Worm (Caenorhabditis elegans) whole organism, L2 larva: Measurements from ENCODE around the gene taf-10.

Source experiments
- C34F6.9 ChIP-seq: fragments of 150-350 bp; optimal IDR thresholded peaks from 2 replicates; lab custom pipeline; 2014; ENCODE audit warnings: missing biosample characterization, missing genetic modification characterization
- F13H6.1 ChIP-seq: sonication (generic microtip); optimal IDR thresholded peaks from 2 replicates; lab custom pipeline; 2016; ENCODE audit warnings: missing genetic modification characterization, missing compliant biosample characterization
- R02D3.7 ChIP-seq: fragments of 150-350 bp; optimal IDR thresholded peaks from 2 replicates; lab custom pipeline; 2014; ENCODE audit warnings: missing biosample characterization, missing genetic modification characterization
- Y55F3AM.14 ChIP-seq: fragments of 200-800 bp; sonication (Bioruptor generic); optimal IDR thresholded peaks from 2 replicates; lab custom pipeline; 2018; ENCODE audit warnings: mild to moderate bottlenecking, missing genetic modification characterization, missing compliant biosample characterization
- ZK546.5 ChIP-seq: sonication (generic microtip); optimal IDR thresholded peaks from 2 replicates; lab custom pipeline; 2017; ENCODE audit warnings: missing biosample characterization, missing genetic modification characterization
- alr-1 ChIP-seq: fragments of 150-350 bp; optimal IDR thresholded peaks from 2 replicates; lab custom pipeline; 2014; ENCODE audit warnings: missing biosample characterization, missing genetic modification characterization
- aly-2 ChIP-seq: fragments of 150-350 bp; optimal IDR thresholded peaks from 2 replicates; lab custom pipeline; 2014; ENCODE audit warnings: missing biosample characterization, missing genetic modification characterization
- ama-1 ChIP-seq: fragments of 150-350 bp; optimal IDR thresholded peaks from 2 replicates; lab custom pipeline; 2018; ENCODE audit warnings: inconsistent platforms
- blmp-1 ChIP-seq: sonication (generic microtip); optimal IDR thresholded peaks from 2 replicates; lab custom pipeline; 2017; ENCODE audit warnings: missing genetic modification characterization, mild to moderate bottlenecking, missing compliant biosample characterization, antibody characterized with exemption, moderate library complexity; ENCODE audit not compliant: insufficient read depth
- ceh-16 ChIP-seq: fragments of 150-350 bp; optimal IDR thresholded peaks from 2 replicates; lab custom pipeline; 2014; ENCODE audit warnings: missing biosample characterization, missing genetic modification characterization
- ceh-82 ChIP-seq: fragments of 150-350 bp; optimal IDR thresholded peaks from 2 replicates; lab custom pipeline; 2014; ENCODE audit warnings: missing biosample characterization, missing genetic modification characterization
- crh-2 ChIP-seq: sonication (generic microtip); optimal IDR thresholded peaks from 2 replicates; lab custom pipeline; 2017; ENCODE audit warnings: missing biosample characterization, missing genetic modification characterization
- egl-27 ChIP-seq: sonication (generic microtip); optimal IDR thresholded peaks from 3 replicates; lab custom pipeline; 2017; ENCODE audit warnings: missing biosample characterization, missing genetic modification reagents, missing genetic modification characterization
- elt-1 ChIP-seq: fragments of 150-350 bp; optimal IDR thresholded peaks from 2 replicates; lab custom pipeline; 2014; ENCODE audit warnings: missing biosample characterization, missing genetic modification characterization
- elt-3 ChIP-seq: sonication (generic microtip); optimal IDR thresholded peaks from 2 replicates; lab custom pipeline; 2017; ENCODE audit warnings: missing biosample characterization, missing genetic modification characterization
- fos-1 ChIP-seq: fragments of 150-350 bp; optimal IDR thresholded peaks from 2 replicates; lab custom pipeline; 2014; ENCODE audit warnings: missing biosample characterization, missing genetic modification characterization
- gmeb-1 ChIP-seq: fragments of 150-350 bp; optimal IDR thresholded peaks from 2 replicates; lab custom pipeline; 2014; ENCODE audit warnings: missing biosample characterization, missing genetic modification characterization
- lsy-2 ChIP-seq, 2 experiments: fragments of 150-350 bp in 1 of 2; sonication (generic microtip) in 1 of 2; optimal IDR thresholded peaks; 2 replicates each; lab custom pipeline; 2014 to 2017; ENCODE audit warnings: missing biosample characterization in 2 of 2, missing genetic modification characterization in 2 of 2
- mbf-1 ChIP-seq: sonication (generic microtip); optimal IDR thresholded peaks from 2 replicates; lab custom pipeline; 2017; ENCODE audit warnings: missing biosample characterization, missing genetic modification characterization
- mdl-1 ChIP-seq, 2 experiments: fragments of 150-350 bp in 1 of 2; sonication (generic microtip) in 1 of 2; optimal IDR thresholded peaks; 2 replicates each; lab custom pipeline; 2017; ENCODE audit warnings: missing biosample characterization in 2 of 2, missing genetic modification characterization in 2 of 2
- nhr-10 ChIP-seq: sonication (generic microtip); optimal IDR thresholded peaks from 2 replicates; lab custom pipeline; 2017; ENCODE audit warnings: missing biosample characterization, missing genetic modification characterization
- nhr-11 ChIP-seq: fragments of 150-350 bp; optimal IDR thresholded peaks from 2 replicates; lab custom pipeline; 2014; ENCODE audit warnings: missing biosample characterization, missing genetic modification characterization
- nhr-12 ChIP-seq: fragments of 150-350 bp; optimal IDR thresholded peaks from 2 replicates; lab custom pipeline; 2014; ENCODE audit warnings: missing biosample characterization, missing genetic modification characterization
- nhr-21 ChIP-seq: fragments of 150-350 bp; optimal IDR thresholded peaks from 2 replicates; lab custom pipeline; 2014; ENCODE audit warnings: missing biosample characterization, missing genetic modification characterization
- nhr-25 ChIP-seq: fragments of 150-350 bp; sonication (generic microtip); optimal IDR thresholded peaks from 3 replicates; lab custom pipeline; 2014; ENCODE audit warnings: missing biosample characterization, missing genetic modification characterization
- peb-1 ChIP-seq: fragments of 150-350 bp; optimal IDR thresholded peaks from 2 replicates; lab custom pipeline; 2014; ENCODE audit warnings: missing biosample characterization, missing genetic modification characterization
- sem-4 ChIP-seq: fragments of 150-350 bp; optimal IDR thresholded peaks from 2 replicates; lab custom pipeline; 2014; ENCODE audit warnings: missing biosample characterization, missing genetic modification reagents, missing genetic modification characterization
- skn-1 ChIP-seq: sonication (generic microtip); optimal IDR thresholded peaks from 2 replicates; lab custom pipeline; 2017; ENCODE audit warnings: missing biosample characterization, missing genetic modification characterization
- sma-3 ChIP-seq: sonication (generic microtip); optimal IDR thresholded peaks from 2 replicates; lab custom pipeline; 2016; ENCODE audit warnings: missing genetic modification reagents, missing genetic modification characterization, missing compliant biosample characterization
- sma-9 ChIP-seq, 2 experiments: fragments of 150-350 bp in 1 of 2; sonication (generic microtip) in 1 of 2; optimal IDR thresholded peaks; 2 replicates each; lab custom pipeline; 2014 to 2016; ENCODE audit warnings: missing genetic modification characterization in 2 of 2, mild to moderate bottlenecking in 1 of 2, missing biosample characterization in 1 of 2, missing compliant biosample characterization in 1 of 2, missing genetic modification reagents in 1 of 2, moderate library complexity in 1 of 2
- unc-39 ChIP-seq: fragments of 150-350 bp; optimal IDR thresholded peaks from 2 replicates; lab custom pipeline; 2014; ENCODE audit warnings: missing biosample characterization, missing genetic modification characterization
- unc-55 ChIP-seq: fragments of 150-350 bp; sonication (generic microtip); optimal IDR thresholded peaks from 3 replicates; lab custom pipeline; 2014; ENCODE audit warnings: missing biosample characterization, missing genetic modification reagents, missing genetic modification characterization
- unc-62 ChIP-seq: fragments of 150-350 bp; optimal IDR thresholded peaks from 2 replicates; lab custom pipeline; 2014; ENCODE audit warnings: missing biosample characterization, missing genetic modification reagents, missing genetic modification characterization
- zag-1 ChIP-seq: fragments of 150-350 bp; optimal IDR thresholded peaks from 2 replicates; lab custom pipeline; 2014; ENCODE audit warnings: missing biosample characterization, missing genetic modification characterization
- ztf-11 ChIP-seq: sonication (generic microtip); optimal IDR thresholded peaks from 2 replicates; lab custom pipeline; 2017; ENCODE audit warnings: missing biosample characterization, missing genetic modification characterization
- ztf-4 ChIP-seq: fragments of 150-350 bp; optimal IDR thresholded peaks from 2 replicates; lab custom pipeline; 2014; ENCODE audit warnings: missing biosample characterization, missing genetic modification characterization

Gene taf-10

ce11 chrV:4647279-4647819 lies 39.6 kb upstream of the taf-10 start:
- TF ChIP-seq fos-1 (tag; lab: Kevin White, UChicago): no peak
- TF ChIP-seq R02D3.7: no peak
- TF ChIP-seq egl-27 (tag; lab: Kevin White, UChicago): no peak
- no peak for TF ChIP-seq skn-1 (tag; lab: Kevin White, UChicago)
- TF ChIP-seq Y55F3AM.14 (GFP tag; lab: Kevin White, UChicago): peak; percentile 47
- peak; percentile 79 for TF ChIP-seq ama-1 (lab: Kevin White, UChicago)
- no peak for TF ChIP-seq peb-1 (tag; lab: Kevin White, UChicago)
- TF ChIP-seq nhr-11 (tag; lab: Kevin White, UChicago): peak; percentile 17
- TF ChIP-seq sem-4 (tag; lab: Kevin White, UChicago): peak; percentile 26
- no peak for TF ChIP-seq unc-39 (tag; lab: Kevin White, UChicago)
- no peak for TF ChIP-seq aly-2
- no peak for TF ChIP-seq alr-1 (tag; lab: Kevin White, UChicago)
- no peak for TF ChIP-seq nhr-10
- TF ChIP-seq ztf-11 (tag; lab: Kevin White, UChicago): no peak
- TF ChIP-seq sma-3: no peak
- TF ChIP-seq gmeb-1 (tag; lab: Kevin White, UChicago): no peak
- TF ChIP-seq nhr-21: peak; percentile 19
- no peak for TF ChIP-seq lsy-2 (tag; optimal IDR thresholded peaks at IDR 0.05; lab: Kevin White, UChicago)
- no peak for TF ChIP-seq ztf-4 (tag; lab: Kevin White, UChicago)
- no peak for TF ChIP-seq F13H6.1 (tag; lab: Kevin White, UChicago)
- TF ChIP-seq nhr-25 (tag; lab: Kevin White, UChicago): peak; percentile 63
- no peak for TF ChIP-seq ZK546.5 (tag; lab: Kevin White, UChicago)
- TF ChIP-seq nhr-12 (tag; lab: Kevin White, UChicago): no peak
- TF ChIP-seq, all 48 proteins: peak for 6

- TF ChIP-seq sma-3: no peak
- no peak for TF ChIP-seq aly-2
- TF ChIP-seq ama-1 (lab: Kevin White, UChicago): peak; percentile 74
- no peak for TF ChIP-seq unc-55 (GFP tag; lab: Kevin White, UChicago)
- no peak for TF ChIP-seq R02D3.7
- TF ChIP-seq Y55F3AM.14 (GFP tag; lab: Kevin White, UChicago): peak; percentile 80
- TF ChIP-seq F13H6.1 (tag; lab: Kevin White, UChicago): peak; percentile 29
Observed at ce11 chrV:4647857-4648256, 39.0 kb upstream of the taf-10 start, which contains the start of gene F41F3.3. Gene F41F3.3, minus strand, starts transcription at chrV:4648239.

- no peak for TF ChIP-seq elt-1 (tag; lab: Kevin White, UChicago)
- TF ChIP-seq ceh-16 (tag; lab: Kevin White, UChicago): no peak
- TF ChIP-seq unc-62 (GFP tag; lab: Kevin White, UChicago): no peak
- TF ChIP-seq mdl-1 (tag; optimal IDR thresholded peaks at IDR 0.05; lab: Kevin White, UChicago): no peak
- TF ChIP-seq R02D3.7: no peak
- no peak for TF ChIP-seq sma-9 (GFP tag; optimal IDR thresholded peaks at IDR 0.05; lab: Kevin White, UChicago)
- TF ChIP-seq sma-9 (tag; optimal IDR thresholded peaks at IDR 0.05; lab: Kevin White, UChicago): no peak
Observed at ce11 chrV:4648527-4648926, 38.4 kb upstream of the taf-10 start, which contains the start of gene F41F3.8. Gene F41F3.8, plus strand, starts transcription at chrV:4648827.

ce11 chrV:4649649-4650384 lies 37.1 kb upstream of the taf-10 start:
- TF ChIP-seq nhr-12 (tag; lab: Kevin White, UChicago) (no peak), lsy-2 (tag; optimal IDR thresholded peaks at IDR 0.05; lab: Kevin White, UChicago) (no peak), egl-27 (tag; lab: Kevin White, UChicago) (no peak), fos-1 (tag; lab: Kevin White, UChicago) (no peak), crh-2 (tag; lab: Kevin White, UChicago) (no peak), elt-1 (tag; lab: Kevin White, UChicago) (no peak), ceh-82 (no peak), Y55F3AM.14 (GFP tag; lab: Kevin White, UChicago) (no peak), alr-1 (tag; lab: Kevin White, UChicago) (no peak)

ce11 chrV:4651480-4651879 lies 35.4 kb upstream of the taf-10 start:
- TF ChIP-seq nhr-25 (tag; lab: Kevin White, UChicago) (peak; percentile 44), peb-1 (tag; lab: Kevin White, UChicago) (peak; percentile 7), fos-1 (tag; lab: Kevin White, UChicago) (peak; percentile 23), mbf-1 (tag; lab: Kevin White, UChicago) (no peak), ztf-4 (tag; lab: Kevin White, UChicago) (no peak), blmp-1 (peak; percentile 77), C34F6.9 (tag; lab: Kevin White, UChicago) (no peak), nhr-21 (peak; percentile 23), sma-3 (no peak), gmeb-1 (tag; lab: Kevin White, UChicago) (peak; percentile 18), elt-3 (tag; lab: Kevin White, UChicago) (no peak), Y55F3AM.14 (GFP tag; lab: Kevin White, UChicago) (no peak), zag-1 (tag; lab: Kevin White, UChicago) (no peak)
